Worm (Caenorhabditis elegans): ENCODE data around the gene nsun-1.

The nsun-1 gene

DNA sequence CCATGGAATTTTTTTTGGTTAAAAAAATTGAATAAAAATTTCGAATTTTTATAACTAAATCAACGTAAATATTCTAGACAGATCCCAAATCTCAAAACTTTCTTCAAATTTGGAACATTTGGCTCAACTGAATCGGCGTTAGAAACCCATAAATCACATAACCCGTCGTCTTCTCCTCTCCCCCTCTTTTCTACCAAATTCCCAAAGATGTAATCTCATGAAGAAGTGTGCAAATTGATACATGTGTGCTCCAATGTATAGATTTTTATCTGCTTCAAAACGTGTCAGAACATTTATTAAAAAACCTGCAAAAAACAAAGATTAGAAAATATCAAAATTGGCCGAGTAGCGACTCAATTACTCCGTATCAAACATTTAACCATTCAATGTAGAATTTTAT lies 36.9 kb upstream of the nsun-1 start:
- TF ChIP-seq nhr-237 (tag; optimal IDR thresholded peaks at IDR 0.05) (no peak), unc-62 (GFP tag; optimal IDR thresholded peaks at IDR 0.05) (no peak), mab-9 (GFP tag; IDR thresholded peaks at IDR 0.05) (no peak), fos-1 (tag; optimal IDR thresholded peaks at IDR 0.05) (no peak), nhr-76 (tag; optimal IDR thresholded peaks at IDR 0.05) (no peak), tbx-2 (tag; optimal IDR thresholded peaks at IDR 0.05) (no peak), rnt-1 (tag; optimal IDR thresholded peaks at IDR 0.05) (no peak), mdl-1 (tag; optimal IDR thresholded peaks at IDR 0.05) (no peak), nhr-77 (tag; optimal IDR thresholded peaks at IDR 0.05) (no peak), skn-1 (tag; optimal IDR thresholded peaks at IDR 0.05) (no peak), zip-4 (GFP tag; optimal IDR thresholded peaks at IDR 0.05) (no peak), dsc-1 (tag; optimal IDR thresholded peaks at IDR 0.05) (no peak), nhr-19 (GFP tag; conservative IDR thresholded peaks at IDR 0.05) (no peak), blmp-1 (tag; optimal IDR thresholded peaks at IDR 0.05) (no peak), C16A3.4 (tag; optimal IDR thresholded peaks at IDR 0.05) (no peak), ztf-11 (tag; optimal IDR thresholded peaks at IDR 0.05) (no peak)

ce11 chrII:511968-512367 lies 36.2 kb upstream of the nsun-1 start:
- peak; percentile 58; the same call in 1 of the 2 replicates for TF ChIP-seq mab-9 (GFP tag; IDR thresholded peaks at IDR 0.05)
- no peak for TF ChIP-seq sox-4 (tag; optimal IDR thresholded peaks at IDR 0.05)

DNA sequence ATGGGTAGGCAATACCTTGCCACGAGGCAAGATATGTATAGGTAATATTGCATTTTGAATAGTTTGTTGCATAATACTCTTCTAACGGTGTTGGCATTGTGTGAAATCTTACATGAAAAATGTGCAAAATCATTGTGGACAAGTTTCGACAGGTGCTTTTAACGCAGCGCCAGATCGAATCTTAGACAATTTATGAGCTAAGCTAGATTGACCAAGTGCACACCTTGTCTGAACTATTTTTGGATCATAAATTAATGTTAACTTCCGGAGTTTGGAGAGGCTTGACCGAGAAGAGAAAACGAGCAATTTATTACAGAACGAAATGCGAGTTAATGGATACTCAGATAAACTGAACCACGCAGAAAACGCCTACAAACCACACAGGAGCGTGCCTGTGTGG lies 33.5 kb upstream of the nsun-1 start, which contains the start of gene srh-105:
Gene srh-105 (minus strand): TSS at position 101 of the 400 bp plus-strand sequence.
- TF ChIP-seq unc-30 (tag; optimal IDR thresholded peaks at IDR 0.05), result no peak
- no peak for TF ChIP-seq snu-23 (GFP tag; optimal IDR thresholded peaks at IDR 0.05)
- no peak for TF ChIP-seq aly-2 (tag; optimal IDR thresholded peaks at IDR 0.05)
- TF ChIP-seq ets-5 (GFP tag; IDR thresholded peaks at IDR 0.05), result no peak
- TF ChIP-seq sox-4 (tag; optimal IDR thresholded peaks at IDR 0.05), result no peak
- TF ChIP-seq ceh-8 (GFP tag; optimal IDR thresholded peaks at IDR 0.05), result no peak
- TF ChIP-seq nhr-76 (tag; optimal IDR thresholded peaks at IDR 0.05), result no peak
- TF ChIP-seq F16B12.6 (tag; optimal IDR thresholded peaks at IDR 0.05), result no peak
- no peak for TF ChIP-seq blmp-1 (tag; optimal IDR thresholded peaks at IDR 0.05)

DNA sequence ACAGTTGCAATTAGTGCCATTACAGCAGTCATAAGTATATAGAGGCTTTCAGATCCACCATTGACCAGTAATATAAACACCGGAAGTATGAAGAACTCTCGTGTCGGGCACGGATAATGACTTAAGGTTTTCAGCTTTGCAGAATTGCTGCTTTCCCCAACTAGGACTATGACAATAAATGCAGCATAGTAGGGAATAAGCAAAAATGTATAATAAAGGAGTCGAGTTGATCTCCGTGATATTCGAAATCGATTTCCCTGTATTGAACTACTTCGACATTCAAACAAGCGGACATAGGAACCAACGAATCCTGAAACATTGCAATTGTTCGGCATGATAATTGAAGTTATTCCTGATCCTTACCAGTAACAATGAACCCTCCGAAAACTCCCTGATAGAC lies 32.9 kb upstream of the nsun-1 start:
- no peak for TF ChIP-seq sup-37 (GFP tag; optimal IDR thresholded peaks at IDR 0.05)

ce11 chrII:506069-506468 lies 30.3 kb upstream of the nsun-1 start:
- peak; percentile 73 for TF ChIP-seq grh-1 (GFP tag; IDR thresholded peaks at IDR 0.05)
- no peak for TF ChIP-seq C16A3.4 (tag; optimal IDR thresholded peaks at IDR 0.05)
- TF ChIP-seq lin-39 (tag; optimal IDR thresholded peaks at IDR 0.05), result peak; percentile 46
- no peak for TF ChIP-seq C34B4.2 (tag; optimal IDR thresholded peaks at IDR 0.05)
- no peak for TF ChIP-seq pqm-1 (tag; optimal IDR thresholded peaks at IDR 0.05)
- no peak for TF ChIP-seq nhr-84 (tag; optimal IDR thresholded peaks at IDR 0.05)
- no peak for TF ChIP-seq egl-27 (tag; optimal IDR thresholded peaks at IDR 0.05)
- no peak for TF ChIP-seq hlh-4 (tag; optimal IDR thresholded peaks at IDR 0.05)
- no peak for TF ChIP-seq pag-3 (tag; optimal IDR thresholded peaks at IDR 0.05; ENCODE audit: borderline replicate concordance, insufficient read depth)
- peak; percentile 19 for TF ChIP-seq ztf-4 (tag; optimal IDR thresholded peaks at IDR 0.05)
- peak; percentile 64 to 75 for TF ChIP-seq lsy-2 (tag; optimal IDR thresholded peaks at IDR 0.05)
- TF ChIP-seq ceh-82 (tag; optimal IDR thresholded peaks at IDR 0.05), result peak; percentile 18 to 68 (median 53)
- peak; percentile 73 for TF ChIP-seq dsc-1 (tag; optimal IDR thresholded peaks at IDR 0.05)
- TF ChIP-seq nhr-19 (GFP tag; conservative IDR thresholded peaks at IDR 0.05), result peak; percentile 78
- TF ChIP-seq alr-1 (tag; optimal IDR thresholded peaks at IDR 0.05; ENCODE audit: borderline replicate concordance), result no peak
- TF ChIP-seq ztf-11 (tag; optimal IDR thresholded peaks at IDR 0.05), result peak in 1 of 2 experiments; percentile 36
- peak; percentile 5 for TF ChIP-seq skn-1 (tag; optimal IDR thresholded peaks at IDR 0.05)
- peak; percentile 53 for TF ChIP-seq irx-1 (tag; optimal IDR thresholded peaks at IDR 0.05)
- TF ChIP-seq unc-86 (tag; optimal IDR thresholded peaks at IDR 0.05), result peak; percentile 64
- TF ChIP-seq vab-15 (tag; optimal IDR thresholded peaks at IDR 0.05), result no peak
- TF ChIP-seq unc-130 (tag; optimal IDR thresholded peaks at IDR 0.05), result no peak
- peak; percentile 44 for TF ChIP-seq nhr-11 (tag; optimal IDR thresholded peaks at IDR 0.05)
- TF ChIP-seq nhr-20 (tag; optimal IDR thresholded peaks at IDR 0.05), result peak; percentile 76
- no peak for TF ChIP-seq hlh-17 (GFP tag; optimal IDR thresholded peaks at IDR 0.05; ENCODE audit: borderline replicate concordance)
- no peak for TF ChIP-seq mef-2 (tag; optimal IDR thresholded peaks at IDR 0.05)
- no peak for TF ChIP-seq tlp-1 (tag; optimal IDR thresholded peaks at IDR 0.05)
- peak; percentile 79 for TF ChIP-seq snu-23 (GFP tag; optimal IDR thresholded peaks at IDR 0.05)
- TF ChIP-seq fos-1 (tag; optimal IDR thresholded peaks at IDR 0.05), result no peak
- no peak for TF ChIP-seq unc-30 (tag; optimal IDR thresholded peaks at IDR 0.05)
- peak; percentile 45 for TF ChIP-seq sox-4 (tag; optimal IDR thresholded peaks at IDR 0.05)

Data from whole organism, L1 larva.